Worm (Caenorhabditis elegans): ENCODE results near the gene acp-6.

DNA sequence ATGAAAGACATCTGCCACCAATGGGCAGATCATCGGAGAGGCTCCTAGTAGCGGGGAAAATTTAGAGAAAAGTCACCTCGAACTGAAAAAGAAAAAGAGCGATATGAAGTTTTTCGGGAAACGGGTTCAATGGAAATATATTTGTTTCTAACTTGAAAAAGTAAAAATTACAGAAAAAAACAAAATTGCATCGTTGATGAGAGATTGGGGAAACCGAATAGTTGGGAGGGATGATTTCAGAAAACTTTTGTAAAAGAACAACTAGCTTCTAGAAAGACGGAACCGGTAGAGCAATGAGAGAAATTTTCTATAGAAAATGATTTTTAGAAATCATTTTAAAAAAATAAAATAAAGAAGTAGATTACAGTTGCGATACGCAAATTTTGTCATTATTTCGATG is 47.5 kb downstream of the acp-6 start:
- no peak for TF ChIP-seq ZK546.5 (tag; optimal IDR thresholded peaks at IDR 0.05)
- no peak for TF ChIP-seq arid-1 (GFP tag; conservative IDR thresholded peaks at IDR 0.05)
- no peak for TF ChIP-seq ceh-20 (GFP tag; IDR thresholded peaks at IDR 0.05)
- TF ChIP-seq dve-1 (tag; optimal IDR thresholded peaks at IDR 0.05; ENCODE audit: insufficient read depth): no peak
- TF ChIP-seq nhr-77 (tag; optimal IDR thresholded peaks at IDR 0.05): no peak
- no peak for TF ChIP-seq egl-27 (tag; optimal IDR thresholded peaks at IDR 0.05)
